Worm (Caenorhabditis elegans) whole organism, midembryonic: Measurements from ENCODE around the gene gpa-2.

Experiments
- klf-2 ChIP-seq: fragments of 200-800 bp; sonication (Bioruptor generic); conservative IDR thresholded peaks from 2 replicates; pipeline ENCODE4 v1.3.6; 2022; ENCODE audit warnings: missing genetic modification reagents, missing genetic modification characterization, missing compliant biosample characterization
- ztf-29 ChIP-seq: fragments of 200-800 bp; sonication (Bioruptor generic); IDR thresholded peaks from 2 replicates; pipeline ENCODE4 v1.3.6; 2022; ENCODE audit warnings: missing genetic modification reagents, missing genetic modification characterization, missing compliant biosample characterization

DNA sequence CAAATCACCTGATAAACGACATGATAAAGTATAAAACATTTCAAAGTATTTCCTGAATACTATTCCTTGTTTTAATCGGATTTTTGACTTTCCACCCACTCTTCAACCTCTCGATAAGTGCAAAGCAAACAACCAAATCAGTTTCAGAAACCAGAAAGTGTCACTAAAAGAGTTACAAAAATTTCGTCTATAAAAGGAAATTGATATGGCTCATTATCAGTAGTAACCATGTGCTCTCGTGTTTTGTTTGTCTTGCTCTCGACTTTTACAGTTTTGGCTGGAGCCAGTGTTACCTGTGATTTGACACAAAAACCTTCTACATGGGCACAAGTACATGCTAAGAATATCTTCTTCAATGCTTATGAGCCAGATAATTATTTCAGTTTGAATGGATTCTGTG lies 12.9 kb downstream of the gpa-2 start, which contains the start of gene F52E1.14:
- TF ChIP-seq klf-2 (no peak), ztf-29 (GFP tag; lab: Robert Waterston, UW) (no peak)
